Comparison of ENCODE assay signal across 1 fruit fly cellular context in the genomic region with DNA sequence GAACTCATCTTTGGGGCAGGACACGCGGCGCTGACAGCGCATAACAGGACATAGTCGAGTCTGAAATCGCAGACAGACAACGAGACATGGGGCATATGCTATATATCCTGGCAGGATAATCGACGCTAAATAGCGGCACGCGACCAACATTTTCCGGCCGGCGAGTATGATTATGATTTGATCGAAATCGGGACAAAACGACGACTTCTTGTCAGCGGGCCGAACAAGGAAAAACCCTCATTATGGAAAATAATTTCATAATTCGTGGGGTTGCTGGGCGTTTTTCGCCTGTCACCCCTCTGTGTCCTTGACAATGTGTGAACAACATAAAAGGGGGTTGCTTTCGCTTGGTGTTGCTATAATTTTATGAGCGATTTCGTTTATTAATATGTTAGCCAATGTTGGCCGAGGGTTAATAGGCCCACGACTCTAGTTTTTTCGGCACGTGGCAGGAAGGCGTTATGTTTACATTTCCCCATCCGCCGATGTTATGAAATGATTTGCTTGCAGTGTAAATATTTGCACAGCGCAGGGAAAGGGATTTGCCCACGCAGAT.
TF ChIP-seq lines count a peak whose summit lies in the region.

No protein-coding gene starts in this region.

TF ChIP-seq in whole organism, embryonic, 481 proteins besides CTCF, POLR2A, EP300 and RAD21 (continued from another document):
- TF ChIP-seq otp (GFP tag; IDR thresholded peaks at IDR 0.05; lab: Robert Waterston, UW) (no peak), CG11504 (tag; optimal IDR thresholded peaks at IDR 0.05; lab: Kevin White, UChicago) (no peak), sens-2 (GFP tag; IDR thresholded peaks at IDR 0.05; lab: Robert Waterston, UW) (no peak), CG10267 (tag; optimal IDR thresholded peaks at IDR 0.05; lab: Kevin White, UChicago) (no peak), tx (GFP tag; optimal IDR thresholded peaks at IDR 0.05; lab: Kevin White, UChicago) (no peak), gsb-n (tag; optimal IDR thresholded peaks at IDR 0.05; lab: Kevin White, UChicago) (peak; percentile 40), CG6175 (GFP tag; IDR thresholded peaks at IDR 0.05; lab: Robert Waterston, UW) (no peak), CG9932 (GFP tag; IDR thresholded peaks at IDR 0.05; lab: Robert Waterston, UW) (no peak), Hr39 (optimal IDR thresholded peaks at IDR 0.05; lab: Kevin White, UChicago) (no peak), CG9876 (GFP tag; optimal IDR thresholded peaks at IDR 0.05; lab: Kevin White, UChicago) (no peak), CG12219 (GFP tag; optimal IDR thresholded peaks at IDR 0.05; lab: Kevin White, UChicago) (no peak), CG7786 (GFP tag; optimal IDR thresholded peaks at IDR 0.05; lab: Kevin White, UChicago) (no peak), Hand (GFP tag; optimal IDR thresholded peaks at IDR 0.05; lab: Kevin White, UChicago) (no peak), ac (GFP tag; optimal IDR thresholded peaks at IDR 0.05; lab: Kevin White, UChicago) (peak; percentile 10), CG17328 (GFP tag; IDR thresholded peaks at IDR 0.05; lab: Robert Waterston, UW) (no peak), NfI (GFP tag; optimal IDR thresholded peaks at IDR 0.05; lab: Kevin White, UChicago) (no peak), CG11723 (GFP tag; optimal IDR thresholded peaks at IDR 0.05; lab: Kevin White, UChicago) (no peak), Drgx (GFP tag; IDR thresholded peaks at IDR 0.05; lab: Robert Waterston, UW) (no peak), Dp (GFP tag; optimal IDR thresholded peaks at IDR 0.05; lab: Kevin White, UChicago) (no peak), sens (GFP tag; lab: Kevin White, UChicago) (peak; percentile 62), MBD-R2 (GFP tag; IDR thresholded peaks at IDR 0.05; lab: Robert Waterston, UW) (0 out of 2 replicates have a peak, but pooled peaks have one; percentile 15), Bgb (GFP tag; IDR thresholded peaks at IDR 0.05; lab: Robert Waterston, UW; ENCODE audit: partially characterized antibody) (no peak), hb (GFP tag; IDR thresholded peaks at IDR 0.05; lab: Robert Waterston, UW; ENCODE audit: partially characterized antibody) (no peak), CG4730 (GFP tag; IDR thresholded peaks at IDR 0.05; lab: Robert Waterston, UW) (no peak), CG11696 (GFP tag; IDR thresholded peaks at IDR 0.05; lab: Robert Waterston, UW) (no peak), ham (GFP tag; IDR thresholded peaks at IDR 0.05; lab: Robert Waterston, UW) (no peak), chm (GFP tag; IDR thresholded peaks at IDR 0.05; lab: Robert Waterston, UW) (no peak), Kr (GFP tag; optimal IDR thresholded peaks at IDR 0.05; lab: Kevin White, UChicago) (no peak), vvl (GFP tag; IDR thresholded peaks at IDR 0.05; lab: Robert Waterston, UW) (no peak), Fer3 (tag; optimal IDR thresholded peaks at IDR 0.05; lab: Kevin White, UChicago) (no peak), dpn (GFP tag; optimal IDR thresholded peaks at IDR 0.05; lab: Kevin White, UChicago) (no peak), CG13894 (tag; optimal IDR thresholded peaks at IDR 0.05; lab: Kevin White, UChicago) (no peak), CG7928 (GFP tag; optimal IDR thresholded peaks at IDR 0.05; lab: Kevin White, UChicago) (no peak), CG3281 (GFP tag; optimal IDR thresholded peaks at IDR 0.05; lab: Kevin White, UChicago) (no peak), CG42726 (GFP tag; IDR thresholded peaks at IDR 0.05; lab: Robert Waterston, UW; ENCODE audit: partially characterized antibody) (no peak), fd3F (GFP tag; optimal IDR thresholded peaks at IDR 0.05; lab: Kevin White, UChicago) (no peak), her (GFP tag; optimal IDR thresholded peaks at IDR 0.05; lab: Kevin White, UChicago) (no peak), hkb (optimal IDR thresholded peaks at IDR 0.05; lab: Kevin White, UChicago) (no peak), hkb (GFP tag; IDR thresholded peaks at IDR 0.05; lab: Robert Waterston, UW) (0 out of 2 replicates have a peak, but pooled peaks have one; percentile 8), CG1233 (GFP tag; optimal IDR thresholded peaks at IDR 0.05; lab: Kevin White, UChicago) (no peak), CG4360 (GFP tag; IDR thresholded peaks at IDR 0.05; lab: Robert Waterston, UW) (no peak), Jarid2 (GFP tag; optimal IDR thresholded peaks at IDR 0.05; lab: Kevin White, UChicago) (no peak), Deaf1 (tag; optimal IDR thresholded peaks at IDR 0.05; lab: Kevin White, UChicago) (peak; percentile 18), mirr (GFP tag; optimal IDR thresholded peaks at IDR 0.05; lab: Kevin White, UChicago) (peak; percentile 28), seq (GFP tag; IDR thresholded peaks at IDR 0.05; lab: Robert Waterston, UW) (no peak), CG12769 (tag; optimal IDR thresholded peaks at IDR 0.05; lab: Kevin White, UChicago) (no peak), CG7372 (GFP tag; IDR thresholded peaks at IDR 0.05; lab: Robert Waterston, UW) (no peak), CG12744 (GFP tag; optimal IDR thresholded peaks at IDR 0.05; lab: Kevin White, UChicago) (no peak), CG8290 (GFP tag; optimal IDR thresholded peaks at IDR 0.05; lab: Kevin White, UChicago) (no peak), CG8290 (tag; optimal IDR thresholded peaks at IDR 0.05; lab: Kevin White, UChicago) (no peak), CG4424 (GFP tag; optimal IDR thresholded peaks at IDR 0.05; lab: Kevin White, UChicago) (no peak), CG6813 (GFP tag; optimal IDR thresholded peaks at IDR 0.05; lab: Kevin White, UChicago) (no peak), CG11093 (GFP tag; IDR thresholded peaks at IDR 0.05; lab: Robert Waterston, UW) (no peak), CG1602 (GFP tag; optimal IDR thresholded peaks at IDR 0.05; lab: Kevin White, UChicago) (no peak), CG6791 (GFP tag; IDR thresholded peaks at IDR 0.05; lab: Robert Waterston, UW; ENCODE audit: partially characterized antibody) (no peak), CG11695 (GFP tag; IDR thresholded peaks at IDR 0.05; lab: Robert Waterston, UW) (no peak), oc (tag; optimal IDR thresholded peaks at IDR 0.05; lab: Kevin White, UChicago) (peak; percentile 58), Adf1 (GFP tag; IDR thresholded peaks at IDR 0.05; lab: Robert Waterston, UW) (no peak), slbo (GFP tag; IDR thresholded peaks at IDR 0.05; lab: Robert Waterston, UW) (no peak), hbn (GFP tag; IDR thresholded peaks at IDR 0.05; lab: Robert Waterston, UW; ENCODE audit: partially characterized antibody) (no peak), CG10321 (GFP tag; IDR thresholded peaks at IDR 0.05; lab: Robert Waterston, UW) (no peak), scrt (GFP tag; optimal IDR thresholded peaks at IDR 0.05; lab: Kevin White, UChicago) (no peak), CG1529 (GFP tag; optimal IDR thresholded peaks at IDR 0.05; lab: Kevin White, UChicago) (no peak), Dip3 (GFP tag; optimal IDR thresholded peaks at IDR 0.05; lab: Kevin White, UChicago) (no peak), CG14965 (GFP tag; optimal IDR thresholded peaks at IDR 0.05; lab: Kevin White, UChicago; ENCODE audit: borderline replicate concordance) (no peak), fu2 (GFP tag; optimal IDR thresholded peaks at IDR 0.05; lab: Kevin White, UChicago) (no peak), Nf-YB (GFP tag; optimal IDR thresholded peaks at IDR 0.05; lab: Kevin White, UChicago) (peak; percentile 19), ATbp (GFP tag; optimal IDR thresholded peaks at IDR 0.05; lab: Kevin White, UChicago) (no peak), knrl (GFP tag; IDR thresholded peaks at IDR 0.05; lab: Robert Waterston, UW; ENCODE audit: partially characterized antibody) (no peak), hth (optimal IDR thresholded peaks at IDR 0.05; lab: Kevin White, UChicago) (no peak), fd102C (GFP tag; optimal IDR thresholded peaks at IDR 0.05; lab: Kevin White, UChicago) (no peak), CG17912 (GFP tag; optimal IDR thresholded peaks at IDR 0.05; lab: Kevin White, UChicago) (no peak)
TF ChIP-seq in whole organism, embryonic: peak in this region for 13.
